Worm (Caenorhabditis elegans): ENCODE measurements around the gene F56B3.6.
A peak's percentile ranks its signal among the peaks of the same experiment; 100 is the strongest.

- TF ChIP-seq nhr-28 (tag; optimal IDR thresholded peaks at IDR 0.05) = peak; percentile 51
- no peak for TF ChIP-seq nhr-111 (GFP tag; optimal IDR thresholded peaks at IDR 0.05)
- TF ChIP-seq nhr-76 (tag; optimal IDR thresholded peaks at IDR 0.05) = no peak
- no peak for TF ChIP-seq mxl-3 (GFP tag; optimal IDR thresholded peaks at IDR 0.05)
- TF ChIP-seq hlh-30 (tag; optimal IDR thresholded peaks at IDR 0.05; ENCODE audit: insufficient read depth) = no peak
- peak; percentile 93 for TF ChIP-seq ama-1 (optimal IDR thresholded peaks at IDR 0.05)
- no peak for TF ChIP-seq dmd-6 (GFP tag; IDR thresholded peaks at IDR 0.05)
- no peak for TF ChIP-seq lin-39 (tag; optimal IDR thresholded peaks at IDR 0.05)
- no peak for TF ChIP-seq Y5F2A.4 (GFP tag; optimal IDR thresholded peaks at IDR 0.05)
- no peak for TF ChIP-seq pha-4 (GFP tag; IDR thresholded peaks at IDR 0.05)
- no peak for TF ChIP-seq pha-4 (tag; optimal IDR thresholded peaks at IDR 0.05)
- no peak for TF ChIP-seq R02D3.7 (tag; optimal IDR thresholded peaks at IDR 0.05)
- no peak for TF ChIP-seq F44E2.7 (GFP tag; IDR thresholded peaks at IDR 0.05)
- TF ChIP-seq Y48G9A.11 (GFP tag; IDR thresholded peaks at IDR 0.05) = no peak
Measured at ce11 chrIV:763377-764063, 24.3 kb upstream of the F56B3.6 start, which contains the start of gene col-103.

Data from whole organism, L4 larva.